Worm (Caenorhabditis elegans): Measurements from ENCODE around the gene fbxb-77.
"Not testable (repeated sequence)": the region's sequence is repeated elsewhere in the genome, so short reads cannot be mapped to it uniquely, and the experiment has no call there.

DNA sequence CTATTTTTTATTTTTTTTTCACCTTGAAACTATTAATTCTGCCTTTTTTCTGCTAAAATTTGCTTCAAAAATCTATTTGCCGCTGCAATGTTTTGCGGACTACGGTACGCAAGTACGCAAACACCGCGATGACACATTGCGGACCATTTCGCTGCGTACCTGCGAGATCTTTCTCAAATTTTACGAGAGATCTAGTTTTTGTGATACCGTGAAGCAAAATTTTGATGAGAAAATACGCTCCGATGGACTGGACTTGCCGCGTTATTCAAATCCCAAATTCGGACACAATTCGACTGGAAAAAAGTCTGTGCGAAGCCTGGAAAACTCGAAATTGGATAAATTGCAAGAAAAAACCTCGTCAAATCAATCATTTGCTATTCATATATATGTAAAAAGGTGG, 35.4 kb downstream of the fbxb-77 start:
- not testable (repeated sequence) for TF ChIP-seq nhr-28, nhr-237 (tag; optimal IDR thresholded peaks at IDR 0.05)
